Worm (Caenorhabditis elegans) whole organism, L2 larva: ENCODE data around the gene vps-24.
A peak's percentile ranks its signal among the peaks of the same experiment; 100 is the strongest.

Experiments
- C34F6.9 ChIP-seq: fragments of 150-350 bp; optimal IDR thresholded peaks from 2 replicates; lab custom pipeline; 2014; ENCODE audit warnings: missing biosample characterization, missing genetic modification characterization
- F13H6.1 ChIP-seq: sonication (generic microtip); optimal IDR thresholded peaks from 2 replicates; lab custom pipeline; 2016; ENCODE audit warnings: missing genetic modification characterization, missing compliant biosample characterization
- R02D3.7 ChIP-seq: fragments of 150-350 bp; optimal IDR thresholded peaks from 2 replicates; lab custom pipeline; 2014; ENCODE audit warnings: missing biosample characterization, missing genetic modification characterization
- Y55F3AM.14 ChIP-seq: fragments of 200-800 bp; sonication (Bioruptor generic); optimal IDR thresholded peaks from 2 replicates; lab custom pipeline; 2018; ENCODE audit warnings: mild to moderate bottlenecking, missing genetic modification characterization, missing compliant biosample characterization
- ZK546.5 ChIP-seq: sonication (generic microtip); optimal IDR thresholded peaks from 2 replicates; lab custom pipeline; 2017; ENCODE audit warnings: missing biosample characterization, missing genetic modification characterization
- alr-1 ChIP-seq: fragments of 150-350 bp; optimal IDR thresholded peaks from 2 replicates; lab custom pipeline; 2014; ENCODE audit warnings: missing biosample characterization, missing genetic modification characterization
- aly-2 ChIP-seq: fragments of 150-350 bp; optimal IDR thresholded peaks from 2 replicates; lab custom pipeline; 2014; ENCODE audit warnings: missing biosample characterization, missing genetic modification characterization
- ama-1 ChIP-seq: fragments of 150-350 bp; optimal IDR thresholded peaks from 2 replicates; lab custom pipeline; 2018; ENCODE audit warnings: inconsistent platforms
- blmp-1 ChIP-seq: sonication (generic microtip); optimal IDR thresholded peaks from 2 replicates; lab custom pipeline; 2017; ENCODE audit warnings: missing genetic modification characterization, mild to moderate bottlenecking, missing compliant biosample characterization, antibody characterized with exemption, moderate library complexity; ENCODE audit not compliant: insufficient read depth
- ceh-16 ChIP-seq: fragments of 150-350 bp; optimal IDR thresholded peaks from 2 replicates; lab custom pipeline; 2014; ENCODE audit warnings: missing biosample characterization, missing genetic modification characterization
- ceh-82 ChIP-seq: fragments of 150-350 bp; optimal IDR thresholded peaks from 2 replicates; lab custom pipeline; 2014; ENCODE audit warnings: missing biosample characterization, missing genetic modification characterization
- crh-2 ChIP-seq: sonication (generic microtip); optimal IDR thresholded peaks from 2 replicates; lab custom pipeline; 2017; ENCODE audit warnings: missing biosample characterization, missing genetic modification characterization
- dmd-4 ChIP-seq: sonication (generic microtip); optimal IDR thresholded peaks from 2 replicates; lab custom pipeline; 2017; ENCODE audit warnings: missing biosample characterization, missing genetic modification characterization
- egl-27 ChIP-seq: sonication (generic microtip); optimal IDR thresholded peaks from 3 replicates; lab custom pipeline; 2017; ENCODE audit warnings: missing biosample characterization, missing genetic modification reagents, missing genetic modification characterization
- elt-1 ChIP-seq: fragments of 150-350 bp; optimal IDR thresholded peaks from 2 replicates; lab custom pipeline; 2014; ENCODE audit warnings: missing biosample characterization, missing genetic modification characterization
- elt-3 ChIP-seq: sonication (generic microtip); optimal IDR thresholded peaks from 2 replicates; lab custom pipeline; 2017; ENCODE audit warnings: missing biosample characterization, missing genetic modification characterization
- fos-1 ChIP-seq: fragments of 150-350 bp; optimal IDR thresholded peaks from 2 replicates; lab custom pipeline; 2014; ENCODE audit warnings: missing biosample characterization, missing genetic modification characterization
- gmeb-1 ChIP-seq: fragments of 150-350 bp; optimal IDR thresholded peaks from 2 replicates; lab custom pipeline; 2014; ENCODE audit warnings: missing biosample characterization, missing genetic modification characterization
- lin-11 ChIP-seq: fragments of 150-350 bp; sonication (generic microtip); optimal IDR thresholded peaks from 2 replicates; lab custom pipeline; 2014; ENCODE audit warnings: missing biosample characterization, missing genetic modification characterization, inconsistent platforms, mixed read lengths
- lin-13 ChIP-seq: fragments of 150-350 bp; optimal IDR thresholded peaks from 2 replicates; lab custom pipeline; 2014; ENCODE audit warnings: missing biosample characterization, missing genetic modification reagents, missing genetic modification characterization
- lin-39 ChIP-seq: fragments of 150-350 bp; optimal IDR thresholded peaks from 2 replicates; lab custom pipeline; 2014; ENCODE audit warnings: missing biosample characterization, missing genetic modification reagents, missing genetic modification characterization
- lsy-2 ChIP-seq, 2 experiments: fragments of 150-350 bp in 1 of 2; sonication (generic microtip) in 1 of 2; optimal IDR thresholded peaks; 2 replicates each; lab custom pipeline; 2014 to 2017; ENCODE audit warnings: missing biosample characterization in 2 of 2, missing genetic modification characterization in 2 of 2
- mab-5 ChIP-seq: fragments of 150-350 bp; optimal IDR thresholded peaks from 2 replicates; lab custom pipeline; 2014; ENCODE audit warnings: missing biosample characterization, missing genetic modification characterization
- mbf-1 ChIP-seq: sonication (generic microtip); optimal IDR thresholded peaks from 2 replicates; lab custom pipeline; 2017; ENCODE audit warnings: missing biosample characterization, missing genetic modification characterization
- mdl-1 ChIP-seq, 2 experiments: fragments of 150-350 bp in 1 of 2; sonication (generic microtip) in 1 of 2; optimal IDR thresholded peaks; 2 replicates each; lab custom pipeline; 2017; ENCODE audit warnings: missing biosample characterization in 2 of 2, missing genetic modification characterization in 2 of 2
- nhr-10 ChIP-seq: sonication (generic microtip); optimal IDR thresholded peaks from 2 replicates; lab custom pipeline; 2017; ENCODE audit warnings: missing biosample characterization, missing genetic modification characterization
- nhr-11 ChIP-seq: fragments of 150-350 bp; optimal IDR thresholded peaks from 2 replicates; lab custom pipeline; 2014; ENCODE audit warnings: missing biosample characterization, missing genetic modification characterization
- nhr-12 ChIP-seq: fragments of 150-350 bp; optimal IDR thresholded peaks from 2 replicates; lab custom pipeline; 2014; ENCODE audit warnings: missing biosample characterization, missing genetic modification characterization
- nhr-129 ChIP-seq: fragments of 150-350 bp; optimal IDR thresholded peaks from 2 replicates; lab custom pipeline; 2014; ENCODE audit warnings: missing biosample characterization, missing genetic modification characterization
- nhr-21 ChIP-seq: fragments of 150-350 bp; optimal IDR thresholded peaks from 2 replicates; lab custom pipeline; 2014; ENCODE audit warnings: missing biosample characterization, missing genetic modification characterization
- nhr-23 ChIP-seq: fragments of 150-350 bp; optimal IDR thresholded peaks from 2 replicates; lab custom pipeline; 2014; ENCODE audit warnings: missing biosample characterization, missing genetic modification reagents, missing genetic modification characterization
- nhr-237 ChIP-seq: fragments of 150-350 bp; optimal IDR thresholded peaks from 2 replicates; lab custom pipeline; 2014; ENCODE audit warnings: missing biosample characterization, missing genetic modification characterization
- nhr-25 ChIP-seq: fragments of 150-350 bp; sonication (generic microtip); optimal IDR thresholded peaks from 3 replicates; lab custom pipeline; 2014; ENCODE audit warnings: missing biosample characterization, missing genetic modification characterization
- nhr-6 ChIP-seq: fragments of 150-350 bp; optimal IDR thresholded peaks from 2 replicates; lab custom pipeline; 2014; ENCODE audit warnings: missing biosample characterization, missing genetic modification characterization
- nhr-77 ChIP-seq: fragments of 150-350 bp; optimal IDR thresholded peaks from 2 replicates; lab custom pipeline; 2014; ENCODE audit warnings: missing biosample characterization, missing genetic modification characterization
- peb-1 ChIP-seq: fragments of 150-350 bp; optimal IDR thresholded peaks from 2 replicates; lab custom pipeline; 2014; ENCODE audit warnings: missing biosample characterization, missing genetic modification characterization
- sem-4 ChIP-seq: fragments of 150-350 bp; optimal IDR thresholded peaks from 2 replicates; lab custom pipeline; 2014; ENCODE audit warnings: missing biosample characterization, missing genetic modification reagents, missing genetic modification characterization
- skn-1 ChIP-seq: sonication (generic microtip); optimal IDR thresholded peaks from 2 replicates; lab custom pipeline; 2017; ENCODE audit warnings: missing biosample characterization, missing genetic modification characterization
- sma-3 ChIP-seq: sonication (generic microtip); optimal IDR thresholded peaks from 2 replicates; lab custom pipeline; 2016; ENCODE audit warnings: missing genetic modification reagents, missing genetic modification characterization, missing compliant biosample characterization
- sma-9 ChIP-seq, 2 experiments: fragments of 150-350 bp in 1 of 2; sonication (generic microtip) in 1 of 2; optimal IDR thresholded peaks; 2 replicates each; lab custom pipeline; 2014 to 2016; ENCODE audit warnings: missing genetic modification characterization in 2 of 2, mild to moderate bottlenecking in 1 of 2, missing biosample characterization in 1 of 2, missing compliant biosample characterization in 1 of 2, missing genetic modification reagents in 1 of 2, moderate library complexity in 1 of 2
- snpc-4 ChIP-seq: fragments of 150-350 bp; optimal IDR thresholded peaks from 2 replicates; lab custom pipeline; 2014; ENCODE audit warnings: missing biosample characterization, missing genetic modification characterization
- unc-39 ChIP-seq: fragments of 150-350 bp; optimal IDR thresholded peaks from 2 replicates; lab custom pipeline; 2014; ENCODE audit warnings: missing biosample characterization, missing genetic modification characterization
- unc-55 ChIP-seq: fragments of 150-350 bp; sonication (generic microtip); optimal IDR thresholded peaks from 3 replicates; lab custom pipeline; 2014; ENCODE audit warnings: missing biosample characterization, missing genetic modification reagents, missing genetic modification characterization
- unc-62 ChIP-seq: fragments of 150-350 bp; optimal IDR thresholded peaks from 2 replicates; lab custom pipeline; 2014; ENCODE audit warnings: missing biosample characterization, missing genetic modification reagents, missing genetic modification characterization
- zag-1 ChIP-seq: fragments of 150-350 bp; optimal IDR thresholded peaks from 2 replicates; lab custom pipeline; 2014; ENCODE audit warnings: missing biosample characterization, missing genetic modification characterization
- ztf-1 ChIP-seq: fragments of 200-800 bp; sonication (Bioruptor generic); conservative IDR thresholded peaks from 2 replicates; pipeline ENCODE4 v1.3.6; 2022; ENCODE audit warnings: missing genetic modification characterization, missing compliant biosample characterization
- ztf-11 ChIP-seq: sonication (generic microtip); optimal IDR thresholded peaks from 2 replicates; lab custom pipeline; 2017; ENCODE audit warnings: missing biosample characterization, missing genetic modification characterization
- ztf-4 ChIP-seq: fragments of 150-350 bp; optimal IDR thresholded peaks from 2 replicates; lab custom pipeline; 2014; ENCODE audit warnings: missing biosample characterization, missing genetic modification characterization

Gene vps-24

DNA sequence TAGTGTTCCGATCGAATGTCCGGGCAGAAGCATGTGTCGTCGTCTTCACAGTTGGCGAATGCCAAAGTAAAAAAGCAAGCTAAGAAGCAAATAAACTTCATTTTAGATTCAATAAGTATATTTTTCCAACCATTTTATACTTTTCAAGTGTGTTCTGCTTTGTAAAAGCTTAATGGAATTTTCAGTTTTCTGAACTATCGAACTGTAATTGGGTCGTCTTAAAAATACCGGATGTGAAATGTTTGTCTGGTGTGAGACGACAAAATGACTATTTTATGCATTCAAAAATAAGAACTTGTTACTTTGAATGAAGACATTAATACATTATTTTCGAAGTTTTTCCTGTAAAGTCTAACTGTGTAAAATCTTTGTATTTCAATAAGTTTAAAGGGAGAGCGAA, 4.9 kb downstream of the vps-24 start, which contains the start of gene F59A6.11:
Gene F59A6.11 (minus strand): TSS at position 101 of the 400 bp plus-strand sequence.
- TF ChIP-seq ceh-16 (tag; lab: Kevin White, UChicago) (no peak), nhr-23 (no peak), nhr-21 (tag; lab: Kevin White, UChicago) (no peak), ceh-82 (tag; lab: Kevin White, UChicago) (no peak), zag-1 (no peak), nhr-12 (no peak), nhr-10 (tag; lab: Kevin White, UChicago) (no peak), lin-13 (GFP tag; lab: Kevin White, UChicago) (no peak), egl-27 (tag; lab: Kevin White, UChicago) (no peak), ztf-4 (tag; lab: Kevin White, UChicago) (no peak), ZK546.5 (no peak), unc-55 (GFP tag; lab: Kevin White, UChicago) (no peak), dmd-4 (no peak), nhr-11 (tag; lab: Kevin White, UChicago) (no peak)

ce11 chrII:4999122-4999521, 5.3 kb downstream of the vps-24 start, which contains the start of gene citk-2:
citk-2 (plus strand) TSS chrII:4999520.
- TF ChIP-seq ztf-1 (GFP tag; lab: Robert Waterston, UW) (no peak), nhr-21 (tag; lab: Kevin White, UChicago) (no peak), ama-1 (lab: Kevin White, UChicago) (no peak), lin-11 (tag; lab: Kevin White, UChicago) (no peak), lin-39 (tag; lab: Kevin White, UChicago) (no peak), lsy-2 (tag; optimal IDR thresholded peaks at IDR 0.05; lab: Kevin White, UChicago) (peak; percentile 89 to 95), aly-2 (tag; lab: Kevin White, UChicago) (no peak), nhr-77 (peak; percentile 47), snpc-4 (tag; lab: Kevin White, UChicago) (no peak), nhr-12 (no peak), crh-2 (peak; percentile 96), unc-39 (tag; lab: Kevin White, UChicago) (no peak), nhr-25 (tag; lab: Kevin White, UChicago) (no peak), C34F6.9 (tag; lab: Kevin White, UChicago) (no peak), gmeb-1 (tag; lab: Kevin White, UChicago) (peak; percentile 100), nhr-237 (tag; lab: Kevin White, UChicago) (no peak), mdl-1 (tag; optimal IDR thresholded peaks at IDR 0.05; lab: Kevin White, UChicago) (no peak), sma-9 (GFP tag; optimal IDR thresholded peaks at IDR 0.05; lab: Kevin White, UChicago) (peak; percentile 94), sma-9 (tag; optimal IDR thresholded peaks at IDR 0.05; lab: Kevin White, UChicago) (no peak), egl-27 (tag; lab: Kevin White, UChicago) (peak; percentile 70), mab-5 (tag; lab: Kevin White, UChicago) (peak; percentile 87), nhr-10 (tag; lab: Kevin White, UChicago) (peak; percentile 21), ztf-4 (tag; lab: Kevin White, UChicago) (no peak), sem-4 (tag; lab: Kevin White, UChicago) (no peak), unc-55 (GFP tag; lab: Kevin White, UChicago) (peak; percentile 96), peb-1 (tag; lab: Kevin White, UChicago) (no peak), elt-1 (tag; lab: Kevin White, UChicago) (no peak), lin-13 (GFP tag; lab: Kevin White, UChicago) (no peak), skn-1 (tag; lab: Kevin White, UChicago) (no peak), blmp-1 (tag; lab: Kevin White, UChicago) (no peak), fos-1 (tag; lab: Kevin White, UChicago) (no peak), nhr-129 (tag; lab: Kevin White, UChicago) (peak; percentile 78), ZK546.5 (peak; percentile 39), R02D3.7 (peak; percentile 56), unc-62 (GFP tag; lab: Kevin White, UChicago) (no peak), Y55F3AM.14 (GFP tag; lab: Kevin White, UChicago) (no peak), ceh-16 (tag; lab: Kevin White, UChicago) (no peak), ceh-82 (tag; lab: Kevin White, UChicago) (peak; percentile 46), zag-1 (peak; percentile 52), dmd-4 (no peak), sma-3 (GFP tag; lab: Kevin White, UChicago) (peak; percentile 90), nhr-23 (no peak), alr-1 (tag; lab: Kevin White, UChicago) (no peak), ztf-11 (tag; lab: Kevin White, UChicago) (no peak), nhr-6 (tag; lab: Kevin White, UChicago) (peak; percentile 90), F13H6.1 (tag; lab: Kevin White, UChicago) (no peak), elt-3 (tag; lab: Kevin White, UChicago) (no peak), mbf-1 (tag; lab: Kevin White, UChicago) (no peak), nhr-11 (tag; lab: Kevin White, UChicago) (no peak)
